Fruit fly (Drosophila melanogaster) Kc167 (cell line): Measurements from ENCODE around the gene CG14659.
A peak's percentile ranks its signal among the peaks of the same experiment; 100 is the strongest.

Experiments
- Myc ChIP-seq: fragments of >200 bp; optimal IDR thresholded peaks from 2 replicates; lab custom pipeline; 2017; ENCODE audit warnings: missing external identifiers
- insv ChIP-seq: fragments of >200 bp; optimal IDR thresholded peaks from 3 replicates; lab custom pipeline; 2018; ENCODE audit warnings: missing external identifiers
- psq ChIP-seq: fragments of >200 bp; optimal IDR thresholded peaks from 2 replicates; lab custom pipeline; 2017; ENCODE audit warnings: missing external identifiers
- ttk ChIP-seq: sonication (Bioruptor generic); optimal IDR thresholded peaks from 2 replicates; lab custom pipeline; 2017; ENCODE audit warnings: missing external identifiers

DNA sequence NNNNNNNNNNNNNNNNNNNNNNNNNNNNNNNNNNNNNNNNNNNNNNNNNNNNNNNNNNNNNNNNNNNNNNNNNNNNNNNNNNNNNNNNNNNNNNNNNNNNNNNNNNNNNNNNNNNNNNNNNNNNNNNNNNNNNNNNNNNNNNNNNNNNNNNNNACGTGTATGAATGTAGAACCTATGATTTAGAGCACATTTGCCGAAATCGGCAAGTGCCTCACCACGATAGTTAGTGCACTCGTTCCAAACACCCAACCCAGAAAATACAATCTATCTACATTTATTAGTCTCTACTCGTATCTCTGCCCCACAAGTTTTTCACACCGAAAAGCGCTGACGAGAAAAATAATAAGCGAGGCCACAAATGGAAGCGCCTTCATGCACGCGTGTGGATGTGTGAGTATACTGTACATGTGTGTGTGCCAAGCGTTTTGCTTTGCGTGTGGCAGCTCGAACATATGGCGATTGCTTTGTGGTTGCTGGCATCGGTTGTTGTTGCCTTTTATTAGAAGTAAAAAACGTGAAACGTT is 26.9 kb downstream of the CG14659 start:
- TF ChIP-seq insv (lab: Kevin White, UChicago) (no peak), Myc (lab: Kevin White, UChicago) (no peak), psq (lab: Kevin White, UChicago) (peak; percentile 11), ttk (lab: Kevin White, UChicago) (no peak)
